Worm (Caenorhabditis elegans): Measurements from ENCODE around the gene his-48.

Gene his-48

ce11 chrIV:11363806-11364562 lies 39.4 kb downstream of the his-48 start:
- TF ChIP-seq elt-1 (tag; optimal IDR thresholded peaks at IDR 0.05; ENCODE audit: borderline replicate concordance, insufficient read depth) (no peak), ces-1 (GFP tag; optimal IDR thresholded peaks at IDR 0.05) (peak; percentile 35), ham-2 (GFP tag; optimal IDR thresholded peaks at IDR 0.05) (peak; percentile 59)

ce11 chrIV:11371645-11372044 lies 47.1 kb downstream of the his-48 start, which contains the start of gene sec-31:
sec-31 (minus strand) TSS chrIV:11371792.
- TF ChIP-seq hlh-1 (tag; optimal IDR thresholded peaks at IDR 0.05) = peak; percentile 77
- no peak for TF ChIP-seq unc-62 (GFP tag; optimal IDR thresholded peaks at IDR 0.05)
- TF ChIP-seq nhr-12 (tag; optimal IDR thresholded peaks at IDR 0.05) = no peak

ce11 chrIV:11372366-11372997 lies 47.9 kb downstream of the his-48 start, which contains the start of gene cbd-1:
cbd-1 (plus strand) TSS chrIV:11372991.
- TF ChIP-seq pha-4 (tag; optimal IDR thresholded peaks at IDR 0.05) = no peak
- TF ChIP-seq mab-5 (tag; optimal IDR thresholded peaks at IDR 0.05) = no peak
- no peak for TF ChIP-seq sptf-1 (tag; optimal IDR thresholded peaks at IDR 0.05)
- TF ChIP-seq nhr-2 (tag; optimal IDR thresholded peaks at IDR 0.05) = no peak
- TF ChIP-seq lin-13 (tag; optimal IDR thresholded peaks at IDR 0.05) = no peak
- TF ChIP-seq unc-39 (tag; optimal IDR thresholded peaks at IDR 0.05) = no peak
- TF ChIP-seq zip-8 (tag; optimal IDR thresholded peaks at IDR 0.05) = no peak
- no peak for TF ChIP-seq ceh-43 (GFP tag; optimal IDR thresholded peaks at IDR 0.05)
- no peak for TF ChIP-seq ceh-83 (GFP tag; optimal IDR thresholded peaks at IDR 0.05)
- TF ChIP-seq mep-1 (tag; optimal IDR thresholded peaks at IDR 0.05) = no peak
- TF ChIP-seq ztf-11 (tag; optimal IDR thresholded peaks at IDR 0.05) = no peak
- no peak for TF ChIP-seq M03D4.4 (tag; optimal IDR thresholded peaks at IDR 0.05)
- no peak for TF ChIP-seq lsy-2 (tag; optimal IDR thresholded peaks at IDR 0.05)
- no peak for TF ChIP-seq unc-62 (GFP tag; optimal IDR thresholded peaks at IDR 0.05)
- no peak for TF ChIP-seq blmp-1 (tag; optimal IDR thresholded peaks at IDR 0.05)
